Worm (Caenorhabditis elegans): Measurements from ENCODE around the gene W02B3.7.

W02B3.7 gene

ce11 chrIII:640198-640803 lies 51.5 kb downstream of the W02B3.7 start, which contains the start of the genes tag-266 and tag-267:
Gene tag-266 (minus strand): TSS chrIII:640226.
Gene tag-267 (plus strand): TSS chrIII:640790.
- no peak for TF ChIP-seq nhr-67 (tag; optimal IDR thresholded peaks at IDR 0.05)
- TF ChIP-seq ceh-16 (tag; optimal IDR thresholded peaks at IDR 0.05), result no peak
- TF ChIP-seq hmg-11 (tag; optimal IDR thresholded peaks at IDR 0.05), result no peak
- TF ChIP-seq nhr-12 (tag; optimal IDR thresholded peaks at IDR 0.05), result no peak
- no peak for TF ChIP-seq mml-1 (tag; optimal IDR thresholded peaks at IDR 0.05)
- no peak for TF ChIP-seq ceh-9 (tag; optimal IDR thresholded peaks at IDR 0.05)
- peak; percentile 69 for TF ChIP-seq ceh-28 (tag; optimal IDR thresholded peaks at IDR 0.05)
- TF ChIP-seq nhr-11 (tag; optimal IDR thresholded peaks at IDR 0.05), result no peak
- no peak for TF ChIP-seq snpc-4 (tag; optimal IDR thresholded peaks at IDR 0.05)
- no peak for TF ChIP-seq fkh-2 (tag; optimal IDR thresholded peaks at IDR 0.05)
- TF ChIP-seq daf-12 (tag; optimal IDR thresholded peaks at IDR 0.05), result no peak
- peak; percentile 42 for TF ChIP-seq elt-2 (tag; optimal IDR thresholded peaks at IDR 0.05)
- TF ChIP-seq unc-39 (tag; optimal IDR thresholded peaks at IDR 0.05), result no peak
- peak; percentile 89 for TF ChIP-seq pha-4 (tag; optimal IDR thresholded peaks at IDR 0.05)
- TF ChIP-seq nhr-28 (tag; optimal IDR thresholded peaks at IDR 0.05), result no peak
- peak in 1 of 2 experiments; percentile 20 for TF ChIP-seq eor-1 (tag; optimal IDR thresholded peaks at IDR 0.05)
- no peak for TF ChIP-seq tbx-2 (tag; optimal IDR thresholded peaks at IDR 0.05)
- peak; percentile 18 for TF ChIP-seq R02D3.7 (tag; optimal IDR thresholded peaks at IDR 0.05)
- TF ChIP-seq sea-2 (GFP tag; optimal IDR thresholded peaks at IDR 0.05), result no peak
- no peak for TF ChIP-seq nhr-43 (tag; optimal IDR thresholded peaks at IDR 0.05; ENCODE audit: poor library complexity, severe bottlenecking)
- peak; percentile 83 for TF ChIP-seq lin-15B (tag; optimal IDR thresholded peaks at IDR 0.05)
- no peak for TF ChIP-seq lin-39 (tag; optimal IDR thresholded peaks at IDR 0.05)
- TF ChIP-seq ZK546.5 (tag; optimal IDR thresholded peaks at IDR 0.05), result no peak
- TF ChIP-seq ceh-82 (tag; optimal IDR thresholded peaks at IDR 0.05), result no peak
- no peak for TF ChIP-seq elt-1 (tag; optimal IDR thresholded peaks at IDR 0.05)
- peak; percentile 59 for TF ChIP-seq nfya-1 (tag; optimal IDR thresholded peaks at IDR 0.05; ENCODE audit: insufficient read depth)
- no peak for TF ChIP-seq ama-1 (optimal IDR thresholded peaks at IDR 0.05)
- no peak for TF ChIP-seq skn-1 (tag; optimal IDR thresholded peaks at IDR 0.05)
- no peak for TF ChIP-seq nhr-237 (tag; optimal IDR thresholded peaks at IDR 0.05)
- TF ChIP-seq jun-1 (tag; optimal IDR thresholded peaks at IDR 0.05), result peak; percentile 34
- TF ChIP-seq nhr-23 (tag; optimal IDR thresholded peaks at IDR 0.05), result peak; percentile 38
- TF ChIP-seq aly-2 (tag; optimal IDR thresholded peaks at IDR 0.05), result no peak
- no peak for TF ChIP-seq unc-62 (GFP tag; optimal IDR thresholded peaks at IDR 0.05)
- TF ChIP-seq zag-1 (tag; optimal IDR thresholded peaks at IDR 0.05), result no peak
- peak; percentile 77 for TF ChIP-seq fkh-10 (GFP tag; optimal IDR thresholded peaks at IDR 0.05)
- TF ChIP-seq egl-27 (tag; optimal IDR thresholded peaks at IDR 0.05), result no peak
- TF ChIP-seq egl-5 (tag; optimal IDR thresholded peaks at IDR 0.05), result no peak
- TF ChIP-seq pqm-1 (tag; optimal IDR thresholded peaks at IDR 0.05), result peak; percentile 18
- no peak for TF ChIP-seq nhr-77 (tag; optimal IDR thresholded peaks at IDR 0.05)
- TF ChIP-seq fos-1 (tag; optimal IDR thresholded peaks at IDR 0.05), result no peak
- no peak for TF ChIP-seq nhr-25 (tag; optimal IDR thresholded peaks at IDR 0.05)
- no peak for TF ChIP-seq ztf-4 (tag; optimal IDR thresholded peaks at IDR 0.05)
- no peak for TF ChIP-seq nhr-76 (tag; optimal IDR thresholded peaks at IDR 0.05)
- TF ChIP-seq mdl-1 (tag; optimal IDR thresholded peaks at IDR 0.05), result no peak
- peak; percentile 21 for TF ChIP-seq lsy-12 (tag; optimal IDR thresholded peaks at IDR 0.05)
- TF ChIP-seq elt-3 (tag; optimal IDR thresholded peaks at IDR 0.05), result no peak
- no peak for TF ChIP-seq ztf-11 (tag; optimal IDR thresholded peaks at IDR 0.05)

Data from whole organism, L3 larva.